Fruit fly (Drosophila melanogaster): Measurements from ENCODE around the gene RpL22.

RpL22 gene

dm6 chrX:713249-713898 is 51.6 kb downstream of the RpL22 start (continued):
- TF ChIP-seq lab (GFP tag; optimal IDR thresholded peaks at IDR 0.05): peak; percentile 21
- TF ChIP-seq CG18764 (GFP tag; optimal IDR thresholded peaks at IDR 0.05): no peak
- no peak for TF ChIP-seq pnt (GFP tag; optimal IDR thresholded peaks at IDR 0.05)
- no peak for TF ChIP-seq Antp (GFP tag; optimal IDR thresholded peaks at IDR 0.05)
- no peak for TF ChIP-seq CG9797 (GFP tag; optimal IDR thresholded peaks at IDR 0.05)
- TF ChIP-seq CG14667 (GFP tag; IDR thresholded peaks at IDR 0.05): no peak
- TF ChIP-seq CG14965 (GFP tag; optimal IDR thresholded peaks at IDR 0.05; ENCODE audit: borderline replicate concordance): no peak
- TF ChIP-seq Lpt (GFP tag; optimal IDR thresholded peaks at IDR 0.05): no peak
- TF ChIP-seq pho (GFP tag; optimal IDR thresholded peaks at IDR 0.05): no peak
- TF ChIP-seq lbe (GFP tag; optimal IDR thresholded peaks at IDR 0.05): no peak
- TF ChIP-seq sna (GFP tag; IDR thresholded peaks at IDR 0.05; ENCODE audit: partially characterized antibody): no peak
- no peak for TF ChIP-seq abd-A (tag; optimal IDR thresholded peaks at IDR 0.05)
- no peak for TF ChIP-seq prd (optimal IDR thresholded peaks at IDR 0.05)
- TF ChIP-seq prd (GFP tag; IDR thresholded peaks at IDR 0.05): 0 out of 3 replicates have a peak, but pooled peaks have one; percentile 15
- TF ChIP-seq CG9437 (GFP tag; optimal IDR thresholded peaks at IDR 0.05): no peak
- peak in 1 of 2 experiments; percentile 61 for TF ChIP-seq eve (GFP tag; optimal IDR thresholded peaks at IDR 0.05)
- TF ChIP-seq caup (GFP tag; optimal IDR thresholded peaks at IDR 0.05; ENCODE audit: severe bottlenecking): no peak
- TF ChIP-seq HLH4C (GFP tag; IDR thresholded peaks at IDR 0.05; ENCODE audit: partially characterized antibody): no peak
- peak; percentile 12 for TF ChIP-seq D19A (tag; optimal IDR thresholded peaks at IDR 0.05)
- no peak for TF ChIP-seq Awh (GFP tag; IDR thresholded peaks at IDR 0.05)
- TF ChIP-seq pum (GFP tag; optimal IDR thresholded peaks at IDR 0.05): no peak
- no peak for TF ChIP-seq Hmx (GFP tag; optimal IDR thresholded peaks at IDR 0.05)
- TF ChIP-seq Hand (GFP tag; optimal IDR thresholded peaks at IDR 0.05): no peak
- no peak for TF ChIP-seq danr (GFP tag; IDR thresholded peaks at IDR 0.05)
- peak; percentile 26 for TF ChIP-seq Sry-δ (GFP tag; optimal IDR thresholded peaks at IDR 0.05)
- peak; percentile 80 for TF ChIP-seq crol (GFP tag; IDR thresholded peaks at IDR 0.05)
- TF ChIP-seq gcm (GFP tag; optimal IDR thresholded peaks at IDR 0.05): peak; percentile 66
- TF ChIP-seq CG8359 (GFP tag; optimal IDR thresholded peaks at IDR 0.05; ENCODE audit: borderline replicate concordance): no peak
- TF ChIP-seq CG1647 (GFP tag; optimal IDR thresholded peaks at IDR 0.05): no peak
- no peak for TF ChIP-seq CG17568 (GFP tag; optimal IDR thresholded peaks at IDR 0.05)
- no peak for TF ChIP-seq CG15514 (GFP tag; optimal IDR thresholded peaks at IDR 0.05)
- peak; percentile 5 for TF ChIP-seq CG18599 (GFP tag; optimal IDR thresholded peaks at IDR 0.05)
- no peak for TF ChIP-seq CG4328 (GFP tag; optimal IDR thresholded peaks at IDR 0.05)
- no peak for TF ChIP-seq fd96Cb (tag; optimal IDR thresholded peaks at IDR 0.05)
- no peak for TF ChIP-seq Dbx (GFP tag; IDR thresholded peaks at IDR 0.05)
- no peak for TF ChIP-seq CG4617 (GFP tag; optimal IDR thresholded peaks at IDR 0.05; ENCODE audit: borderline replicate concordance)
- peak; percentile 38; the same call in 1 of the 4 replicates for TF ChIP-seq Dll (GFP tag; IDR thresholded peaks at IDR 0.05; ENCODE audit: partially characterized antibody)
- TF ChIP-seq CG2678 (tag; optimal IDR thresholded peaks at IDR 0.05): peak; percentile 10
- TF ChIP-seq NfI (GFP tag; optimal IDR thresholded peaks at IDR 0.05): no peak
- TF ChIP-seq YL-1 (GFP tag; optimal IDR thresholded peaks at IDR 0.05): no peak
- TF ChIP-seq Dfd (GFP tag; optimal IDR thresholded peaks at IDR 0.05): no peak
- no peak for TF ChIP-seq CG7987 (GFP tag; optimal IDR thresholded peaks at IDR 0.05)
- TF ChIP-seq Med (GFP tag): peak; percentile 74
- TF ChIP-seq CG15601 (tag; optimal IDR thresholded peaks at IDR 0.05): no peak
- TF ChIP-seq CG32532 (GFP tag; IDR thresholded peaks at IDR 0.05): no peak
- TF ChIP-seq Scr (GFP tag; IDR thresholded peaks at IDR 0.05; ENCODE audit: partially characterized antibody): peak; percentile 39; the same call in 1 of the 2 replicates
- no peak for TF ChIP-seq Xrp1 (GFP tag; IDR thresholded peaks at IDR 0.05)
- TF ChIP-seq ap (GFP tag; IDR thresholded peaks at IDR 0.05): no peak
- no peak for TF ChIP-seq tio (GFP tag; optimal IDR thresholded peaks at IDR 0.05)
